Fruit fly (Drosophila melanogaster) whole organism, embryonic: Measurements from ENCODE around the gene CG32137.
A peak's percentile ranks its signal among the peaks of the same experiment; 100 is the strongest.

ENCODE experiments used
- ATbp ChIP-seq: fragments of 200-800 bp; sonication (Bioruptor generic); optimal IDR thresholded peaks from 2 replicates; lab custom pipeline; 2017; ENCODE audit warnings: missing biosample characterization, mild to moderate bottlenecking, missing genetic modification characterization, missing genetic modification reagents
- Ada2b ChIP-seq: fragments of 200-800 bp; sonication (Bioruptor generic); IDR thresholded peaks from 2 replicates; pipeline ENCODE4 v1.3.6; 2022; ENCODE audit warnings: missing biosample characterization, missing genetic modification characterization
- Aef1 ChIP-seq: fragments of 200-800 bp; sonication (Bioruptor generic); IDR thresholded peaks from 3 replicates; pipeline ENCODE4 v1.3.6; 2022; ENCODE audit warnings: missing biosample characterization, missing genetic modification characterization
- Antp ChIP-seq: fragments of 200-800 bp; sonication (Bioruptor generic); optimal IDR thresholded peaks from 3 replicates; lab custom pipeline; 2016; ENCODE audit warnings: missing biosample characterization, missing genetic modification characterization
- Asciz ChIP-seq: fragments of 200-800 bp; sonication (Bioruptor generic); optimal IDR thresholded peaks from 2 replicates; lab custom pipeline; 2017; ENCODE audit warnings: missing biosample characterization, mild to moderate bottlenecking, missing genetic modification characterization, missing genetic modification reagents
- Atf6 ChIP-seq: fragments of 200-800 bp; sonication (Bioruptor generic); IDR thresholded peaks from 2 replicates; pipeline ENCODE4 v1.3.6; 2022; ENCODE audit warnings: missing biosample characterization, missing genetic modification characterization
- CG12391 ChIP-seq: fragments of 200-800 bp; sonication (Bioruptor generic); optimal IDR thresholded peaks from 3 replicates; lab custom pipeline; 2018; ENCODE audit warnings: missing biosample characterization, mild to moderate bottlenecking, missing genetic modification characterization, moderate library complexity
- CG13296 ChIP-seq: fragments of 200-800 bp; sonication (Bioruptor generic); optimal IDR thresholded peaks from 3 replicates; lab custom pipeline; 2018; ENCODE audit warnings: missing biosample characterization, mild to moderate bottlenecking, missing genetic modification characterization
- CG14014 ChIP-seq: fragments of 200-800 bp; sonication (Bioruptor generic); IDR thresholded peaks from 2 replicates; pipeline ENCODE4 v1.3.6; 2022; ENCODE audit warnings: missing biosample characterization, missing genetic modification characterization
- CG14050 ChIP-seq: fragments of 200-800 bp; sonication (Bioruptor generic); IDR thresholded peaks from 3 replicates; pipeline ENCODE4 v1.3.6; 2022; ENCODE audit warnings: missing biosample characterization, missing genetic modification characterization
- CG15601 ChIP-seq: fragments of 200-800 bp; sonication (Bioruptor generic); optimal IDR thresholded peaks from 3 replicates; lab custom pipeline; 2019; ENCODE audit warnings: missing biosample characterization, mild to moderate bottlenecking, missing genetic modification characterization, moderate library complexity
- CG17361 ChIP-seq: fragments of 200-800 bp; sonication (Bioruptor generic); IDR thresholded peaks from 3 replicates; pipeline ENCODE4 v1.3.6; 2022; ENCODE audit warnings: missing biosample characterization, missing genetic modification characterization
- CG17385 ChIP-seq: fragments of 200-800 bp; sonication (Bioruptor generic); optimal IDR thresholded peaks from 3 replicates; lab custom pipeline; 2018; ENCODE audit warnings: missing biosample characterization, mild to moderate bottlenecking, missing genetic modification characterization
- CG17568 ChIP-seq: fragments of 200-800 bp; sonication (Bioruptor generic); optimal IDR thresholded peaks from 2 replicates; lab custom pipeline; 2018; ENCODE audit warnings: missing biosample characterization, mild to moderate bottlenecking, missing genetic modification characterization, moderate library complexity
- CG17612 ChIP-seq: fragments of 200-800 bp; sonication (Bioruptor generic); IDR thresholded peaks from 2 replicates; pipeline ENCODE4 v1.3.6; 2022; ENCODE audit warnings: missing biosample characterization, missing genetic modification characterization
- CG2875 ChIP-seq: fragments of 200-800 bp; sonication (Bioruptor generic); optimal IDR thresholded peaks from 2 replicates; lab custom pipeline; 2017; ENCODE audit warnings: missing biosample characterization, mild to moderate bottlenecking, missing genetic modification characterization, missing genetic modification reagents
- CG31388 ChIP-seq: fragments of 200-800 bp; sonication (Bioruptor generic); optimal IDR thresholded peaks from 2 replicates; lab custom pipeline; 2016; ENCODE audit warnings: missing biosample characterization, missing genetic modification characterization
- CG42726 ChIP-seq: fragments of 200-800 bp; sonication (Bioruptor generic); IDR thresholded peaks from 2 replicates; pipeline ENCODE4 v1.3.6; 2022; ENCODE audit warnings: missing biosample characterization, missing genetic modification characterization; ENCODE audit not compliant: partially characterized antibody
- CG43689 ChIP-seq: fragments of 200-800 bp; sonication (Bioruptor generic); IDR thresholded peaks from 2 replicates; pipeline ENCODE4 v1.3.6; 2022; ENCODE audit warnings: missing biosample characterization, missing genetic modification characterization
- CG4404 ChIP-seq: fragments of 200-800 bp; sonication (Bioruptor generic); IDR thresholded peaks from 2 replicates; pipeline ENCODE4 v1.3.6; 2022; ENCODE audit warnings: missing biosample characterization, missing genetic modification characterization
- CG6654 ChIP-seq: fragments of 200-800 bp; sonication (Bioruptor generic); optimal IDR thresholded peaks from 2 replicates; lab custom pipeline; 2017; ENCODE audit warnings: missing biosample characterization, mild to moderate bottlenecking, missing genetic modification characterization
- CG6765 ChIP-seq: fragments of 200-800 bp; sonication (Bioruptor generic); optimal IDR thresholded peaks from 3 replicates; lab custom pipeline; 2017; ENCODE audit warnings: missing biosample characterization, mild to moderate bottlenecking, missing genetic modification characterization
- CG8944 ChIP-seq: fragments of 200-800 bp; sonication (Bioruptor generic); optimal IDR thresholded peaks from 3 replicates; lab custom pipeline; 2016; ENCODE audit warnings: missing biosample characterization, missing genetic modification characterization
- CG9876 ChIP-seq: fragments of 200-800 bp; sonication (Bioruptor generic); optimal IDR thresholded peaks from 2 replicates; lab custom pipeline; 2016; ENCODE audit warnings: missing biosample characterization, missing genetic modification characterization
- Dbx ChIP-seq: fragments of 200-800 bp; sonication (Bioruptor generic); IDR thresholded peaks from 3 replicates; pipeline ENCODE4 v1.3.6; 2022; ENCODE audit warnings: missing biosample characterization, missing genetic modification characterization
- Dp ChIP-seq: fragments of 200-800 bp; sonication (Bioruptor generic); optimal IDR thresholded peaks from 2 replicates; lab custom pipeline; 2018; ENCODE audit warnings: missing biosample characterization, mild to moderate bottlenecking, missing genetic modification characterization, moderate library complexity
- E2f2 ChIP-seq: fragments of 200-800 bp; sonication (Bioruptor generic); IDR thresholded peaks from 2 replicates; pipeline ENCODE4 v1.3.6; 2022; ENCODE audit warnings: missing biosample characterization, missing genetic modification characterization
- Gsc ChIP-seq: fragments of 200-800 bp; sonication (Bioruptor generic); IDR thresholded peaks from 2 replicates; pipeline ENCODE4 v1.3.6; 2022; ENCODE audit warnings: missing biosample characterization, missing genetic modification characterization
- Jarid2 ChIP-seq: fragments of 200-800 bp; sonication (Bioruptor generic); optimal IDR thresholded peaks from 3 replicates; lab custom pipeline; 2017; ENCODE audit warnings: mild to moderate bottlenecking, missing biosample characterization, missing genetic modification reagents, missing genetic modification characterization
- Lim3 ChIP-seq: fragments of 200-800 bp; sonication (Bioruptor generic); IDR thresholded peaks from 2 replicates; pipeline ENCODE4 v1.3.6; 2022; ENCODE audit warnings: missing biosample characterization, missing genetic modification characterization
- NC2α ChIP-seq: fragments of 200-800 bp; sonication (Bioruptor generic); optimal IDR thresholded peaks from 2 replicates; lab custom pipeline; 2016; ENCODE audit warnings: missing biosample characterization, missing genetic modification characterization
- Opbp ChIP-seq: fragments of 200-800 bp; sonication (Bioruptor generic); IDR thresholded peaks from 3 replicates; pipeline ENCODE4 v1.3.6; 2022; ENCODE audit warnings: missing biosample characterization, missing genetic modification characterization; ENCODE audit not compliant: partially characterized antibody
- Xrp1 ChIP-seq: fragments of 200-800 bp; sonication (Bioruptor generic); IDR thresholded peaks from 2 replicates; pipeline ENCODE4 v1.3.6; 2022; ENCODE audit warnings: missing biosample characterization, missing genetic modification characterization
- ase ChIP-seq: fragments of 200-800 bp; sonication (Bioruptor generic); IDR thresholded peaks from 3 replicates; pipeline ENCODE4 v1.3.6; 2022; ENCODE audit warnings: missing biosample characterization, missing genetic modification characterization
- ato ChIP-seq: fragments of 200-800 bp; sonication (Bioruptor generic); IDR thresholded peaks from 2 replicates; pipeline ENCODE4 v1.3.6; 2022; ENCODE audit warnings: missing biosample characterization, missing genetic modification characterization; ENCODE audit not compliant: partially characterized antibody
- caup ChIP-seq: fragments of 200-800 bp; sonication (Bioruptor generic); optimal IDR thresholded peaks from 3 replicates; lab custom pipeline; 2017; ENCODE audit warnings: missing biosample characterization, mild to moderate bottlenecking, missing genetic modification characterization, moderate library complexity; ENCODE audit not compliant: severe bottlenecking
- da ChIP-seq: fragments of 200-800 bp; sonication (Bioruptor generic); optimal IDR thresholded peaks from 2 replicates; lab custom pipeline; 2016; ENCODE audit warnings: missing biosample characterization, missing genetic modification characterization
- danr ChIP-seq: fragments of 200-800 bp; sonication (Bioruptor generic); IDR thresholded peaks from 2 replicates; pipeline ENCODE4 v1.3.6; 2022; ENCODE audit warnings: missing biosample characterization, missing genetic modification characterization
- eyg ChIP-seq: fragments of 200-800 bp; sonication (Bioruptor generic); optimal IDR thresholded peaks from 3 replicates; lab custom pipeline; 2016; ENCODE audit warnings: missing biosample characterization, missing genetic modification characterization
- insv ChIP-seq, 2 experiments: fragments of 200-800 bp; sonication (Bioruptor generic); optimal IDR thresholded peaks; 3 replicates each; lab custom pipeline; 2016 to 2018; ENCODE audit warnings: missing biosample characterization in 2 of 2, missing genetic modification characterization in 2 of 2
- luna ChIP-seq: fragments of 200-800 bp; sonication (Bioruptor generic); optimal IDR thresholded peaks from 2 replicates; lab custom pipeline; 2016; ENCODE audit warnings: missing biosample characterization, missing genetic modification characterization
- nmo ChIP-seq: fragments of 200-800 bp; sonication (Bioruptor generic); optimal IDR thresholded peaks from 2 replicates; lab custom pipeline; 2018; ENCODE audit warnings: missing biosample characterization, mild to moderate bottlenecking, missing genetic modification characterization, moderate library complexity
- onecut ChIP-seq: fragments of 200-800 bp; sonication (Bioruptor generic); IDR thresholded peaks from 2 replicates; pipeline ENCODE4 v1.3.6; 2022; ENCODE audit warnings: missing biosample characterization, missing genetic modification characterization
- salm ChIP-seq: fragments of 200-800 bp; sonication (Bioruptor generic); optimal IDR thresholded peaks from 2 replicates; lab custom pipeline; 2018; ENCODE audit warnings: missing biosample characterization, mild to moderate bottlenecking, missing genetic modification characterization
- sqz ChIP-seq: fragments of 200-800 bp; sonication (Bioruptor generic); optimal IDR thresholded peaks from 3 replicates; lab custom pipeline; 2018; ENCODE audit warnings: missing biosample characterization, mild to moderate bottlenecking, missing genetic modification characterization
- stc ChIP-seq: fragments of 200-800 bp; sonication (Bioruptor generic); IDR thresholded peaks from 2 replicates; pipeline ENCODE4 v1.3.6; 2022; ENCODE audit warnings: missing biosample characterization, missing genetic modification characterization
- stwl ChIP-seq: fragments of 200-800 bp; sonication (Bioruptor generic); optimal IDR thresholded peaks from 3 replicates; lab custom pipeline; 2018; ENCODE audit warnings: missing biosample characterization, mild to moderate bottlenecking, missing genetic modification characterization, moderate library complexity
- unc-4 ChIP-seq: fragments of 200-800 bp; sonication (Bioruptor generic); IDR thresholded peaks from 2 replicates; pipeline ENCODE4 v1.3.6; 2022; ENCODE audit warnings: missing biosample characterization, missing genetic modification characterization; ENCODE audit not compliant: partially characterized antibody
- vnd ChIP-seq: fragments of 200-800 bp; sonication (Bioruptor generic); IDR thresholded peaks from 3 replicates; pipeline ENCODE4 v1.3.6; 2022; ENCODE audit warnings: missing biosample characterization, missing genetic modification characterization; ENCODE audit not compliant: partially characterized antibody
- vvl ChIP-seq: fragments of 200-800 bp; sonication (Bioruptor generic); IDR thresholded peaks from 2 replicates; pipeline ENCODE4 v1.3.6; 2022; ENCODE audit warnings: missing biosample characterization, missing genetic modification characterization

CG32137 gene

DNA sequence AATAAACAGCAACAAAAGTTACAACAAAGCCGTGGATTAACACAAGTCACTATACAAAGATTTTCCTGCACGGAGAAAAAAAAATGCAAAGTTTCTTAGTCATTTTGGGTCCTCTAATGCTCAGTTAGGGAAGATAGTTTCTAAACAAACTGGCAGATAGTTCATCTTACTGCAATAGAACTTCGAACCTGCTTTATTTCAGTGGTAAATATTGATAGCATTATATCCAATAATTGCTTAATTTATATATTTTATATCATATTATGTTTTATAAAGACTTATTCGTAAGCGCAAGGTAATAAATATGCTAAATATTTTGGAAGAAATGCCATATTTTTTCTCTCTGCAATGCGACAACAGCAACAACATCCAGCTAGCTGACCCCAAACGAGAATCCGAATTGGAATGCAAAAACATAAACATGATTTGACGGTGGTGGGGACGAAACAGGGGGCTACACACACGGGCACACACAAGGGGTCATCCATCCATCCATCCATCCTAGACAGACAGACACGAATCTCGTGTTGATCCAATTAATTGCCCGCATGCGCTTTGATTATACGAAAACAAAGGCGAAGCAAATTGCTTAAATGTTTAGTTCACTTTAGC lies 27.3 kb upstream of the CG32137 start (continued):
- TF ChIP-seq CG6765 (GFP tag; lab: Kevin White, UChicago) (no peak), CG17612 (GFP tag; lab: Robert Waterston, UW) (no peak), CG9876 (no peak), Atf6 (GFP tag; lab: Robert Waterston, UW) (peak; percentile 73), CG42726 (GFP tag; lab: Robert Waterston, UW) (no peak), salm (peak; percentile 53), CG6654 (peak; percentile 20), vnd (GFP tag; lab: Robert Waterston, UW) (no peak), Opbp (GFP tag; lab: Robert Waterston, UW) (no peak), ATbp (GFP tag; lab: Kevin White, UChicago) (peak; percentile 70), Aef1 (GFP tag; lab: Robert Waterston, UW) (peak; percentile 62; the same call in 2 of the 3 replicates), CG14014 (GFP tag; lab: Robert Waterston, UW) (peak; percentile 57), vvl (GFP tag; lab: Robert Waterston, UW) (peak; percentile 69), CG31388 (GFP tag; lab: Kevin White, UChicago) (peak; percentile 39), CG8944 (GFP tag; lab: Kevin White, UChicago) (no peak), Lim3 (GFP tag; lab: Robert Waterston, UW) (no peak), Xrp1 (GFP tag; lab: Robert Waterston, UW) (peak; percentile 68), E2f2 (GFP tag; lab: Robert Waterston, UW) (peak; percentile 47; the same call in 1 of the 2 replicates), danr (GFP tag; lab: Robert Waterston, UW) (peak; percentile 67), stc (peak; percentile 68; the same call in 1 of the 2 replicates), insv (GFP tag; optimal IDR thresholded peaks at IDR 0.05; lab: Kevin White, UChicago) (no peak), onecut (GFP tag; lab: Robert Waterston, UW) (no peak), CG4404 (GFP tag; lab: Robert Waterston, UW) (0 out of 2 replicates have a peak, but pooled peaks have one; percentile 21), CG17568 (peak; percentile 2), Ada2b (GFP tag; lab: Robert Waterston, UW) (0 out of 2 replicates have a peak, but pooled peaks have one; percentile 13), sqz (GFP tag; lab: Kevin White, UChicago) (peak; percentile 15), Jarid2 (GFP tag; lab: Kevin White, UChicago) (peak; percentile 26), caup (peak; percentile 51), Dbx (no peak), eyg (no peak), CG13296 (GFP tag; lab: Kevin White, UChicago) (peak; percentile 56), da (GFP tag; lab: Kevin White, UChicago) (no peak), NC2α (no peak), CG43689 (GFP tag; lab: Robert Waterston, UW) (no peak), CG14050 (GFP tag; lab: Robert Waterston, UW) (peak; percentile 17; the same call in 1 of the 3 replicates), CG15601 (tag; lab: Kevin White, UChicago) (peak; percentile 47), CG17361 (peak; percentile 93), stwl (tag; lab: Kevin White, UChicago) (no peak), luna (GFP tag; lab: Kevin White, UChicago) (no peak), ato (GFP tag; lab: Robert Waterston, UW) (no peak), Antp (no peak), ase (0 out of 3 replicates have a peak, but pooled peaks have one; percentile 49), Asciz (peak; percentile 40), CG12391 (tag; lab: Kevin White, UChicago) (peak; percentile 72), Gsc (GFP tag; lab: Robert Waterston, UW) (peak; percentile 16; the same call in 1 of the 2 replicates), Dp (GFP tag; lab: Kevin White, UChicago) (no peak), nmo (GFP tag; lab: Kevin White, UChicago) (peak; percentile 66), unc-4 (GFP tag; lab: Robert Waterston, UW) (no peak), CG2875 (GFP tag; lab: Kevin White, UChicago) (peak; percentile 58), CG17385 (peak; percentile 43)
